Worm (Caenorhabditis elegans) whole organism, L4 larva: Measurements from ENCODE around the gene ttr-52.
A peak's percentile ranks its signal among the peaks of the same experiment; 100 is the strongest.

Experiments
- F37D6.2 ChIP-seq: sonication (generic microtip); optimal IDR thresholded peaks from 2 replicates; lab custom pipeline; 2016; ENCODE audit warnings: mild to moderate bottlenecking, missing genetic modification characterization, missing compliant biosample characterization
- F44E2.7 ChIP-seq: fragments of 200-800 bp; sonication (Bioruptor generic); IDR thresholded peaks from 2 replicates; pipeline ENCODE4 v2.1.2; 2022; ENCODE audit warnings: missing genetic modification characterization, missing compliant biosample characterization
- T20F7.1 ChIP-seq: fragments of 200-800 bp; sonication (Bioruptor generic); optimal IDR thresholded peaks from 2 replicates; lab custom pipeline; 2018; ENCODE audit warnings: mild to moderate bottlenecking, missing genetic modification characterization, missing compliant biosample characterization
- Y48G9A.11 ChIP-seq: fragments of 200-800 bp; sonication (Bioruptor generic); IDR thresholded peaks from 2 replicates; pipeline ENCODE4 v1.3.6; 2022; ENCODE audit warnings: missing genetic modification reagents, missing genetic modification characterization, missing compliant biosample characterization
- aly-2 ChIP-seq: sonication (generic microtip); optimal IDR thresholded peaks from 2 replicates; lab custom pipeline; 2018; ENCODE audit warnings: missing biosample characterization, missing genetic modification characterization
- ceh-20 ChIP-seq: fragments of 200-800 bp; sonication (Bioruptor generic); IDR thresholded peaks from 2 replicates; pipeline ENCODE4 v1.3.6; 2022; ENCODE audit warnings: missing genetic modification reagents, missing genetic modification characterization, missing compliant biosample characterization
- ceh-28 ChIP-seq: fragments of 150-350 bp; optimal IDR thresholded peaks from 2 replicates; lab custom pipeline; 2014; ENCODE audit warnings: missing biosample characterization, missing genetic modification reagents, missing genetic modification characterization
- ceh-32 ChIP-seq: sonication (generic microtip); optimal IDR thresholded peaks from 2 replicates; lab custom pipeline; 2016; ENCODE audit warnings: mild to moderate bottlenecking, missing genetic modification characterization, missing compliant biosample characterization; ENCODE audit not compliant: poor library complexity
- ceh-44 ChIP-seq: fragments of 200-800 bp; sonication (Bioruptor generic); IDR thresholded peaks from 2 replicates; pipeline ENCODE4 v1.3.6; 2022; ENCODE audit warnings: missing genetic modification reagents, missing genetic modification characterization, missing compliant biosample characterization
- ceh-62 ChIP-seq: sonication (generic microtip); optimal IDR thresholded peaks from 2 replicates; lab custom pipeline; 2017; ENCODE audit warnings: missing biosample characterization, missing genetic modification characterization
- ces-1 ChIP-seq: fragments of 150-350 bp; sonication (generic microtip); optimal IDR thresholded peaks from 4 replicates; lab custom pipeline; 2014; ENCODE audit warnings: missing biosample characterization, missing genetic modification reagents, missing genetic modification characterization
- daf-8 ChIP-seq: fragments of 200-800 bp; sonication (Bioruptor generic); IDR thresholded peaks from 2 replicates; pipeline ENCODE4 v1.3.6; 2022; ENCODE audit warnings: missing genetic modification characterization, missing compliant biosample characterization
- dmd-6 ChIP-seq: fragments of 200-800 bp; sonication (Bioruptor generic); IDR thresholded peaks from 2 replicates; pipeline ENCODE4 v1.3.6; 2022; ENCODE audit warnings: missing genetic modification reagents, missing genetic modification characterization, missing compliant biosample characterization
- dmd-8 ChIP-seq: fragments of 200-800 bp; sonication (Bioruptor generic); IDR thresholded peaks from 2 replicates; pipeline ENCODE4 v1.3.6; 2022; ENCODE audit warnings: missing genetic modification characterization, missing compliant biosample characterization
- dmd-9 ChIP-seq: fragments of 200-800 bp; sonication (Bioruptor generic); IDR thresholded peaks from 2 replicates; pipeline ENCODE4 v1.3.6; 2022; ENCODE audit warnings: missing genetic modification reagents, missing genetic modification characterization, missing compliant biosample characterization
- dpl-1 ChIP-seq: fragments of 150-350 bp; optimal IDR thresholded peaks from 2 replicates; lab custom pipeline; 2014; ENCODE audit warnings: missing biosample characterization, missing genetic modification reagents, missing genetic modification characterization
- dve-1 ChIP-seq: sonication (generic microtip); optimal IDR thresholded peaks from 2 replicates; lab custom pipeline; 2017; ENCODE audit warnings: antibody characterized with exemption, mild to moderate bottlenecking, missing genetic modification characterization, missing compliant biosample characterization; ENCODE audit not compliant: insufficient read depth
- egl-27 ChIP-seq: sonication (generic microtip); optimal IDR thresholded peaks from 3 replicates; lab custom pipeline; 2017; ENCODE audit warnings: missing biosample characterization, missing genetic modification reagents, missing genetic modification characterization
- egl-43 ChIP-seq: fragments of 200-800 bp; sonication (Bioruptor generic); IDR thresholded peaks from 2 replicates; pipeline ENCODE4 v1.3.6; 2022; ENCODE audit warnings: missing genetic modification reagents, missing genetic modification characterization, missing compliant biosample characterization
- fos-1 ChIP-seq: fragments of 150-350 bp; optimal IDR thresholded peaks from 2 replicates; lab custom pipeline; 2014; ENCODE audit warnings: missing biosample characterization, missing genetic modification characterization
- hlh-30 ChIP-seq: sonication (generic microtip); optimal IDR thresholded peaks from 2 replicates; lab custom pipeline; 2017; ENCODE audit warnings: antibody characterized with exemption, mild to moderate bottlenecking, missing genetic modification characterization, missing compliant biosample characterization; ENCODE audit not compliant: insufficient read depth
- jun-1 ChIP-seq: fragments of 150-350 bp; optimal IDR thresholded peaks from 2 replicates; lab custom pipeline; 2014; ENCODE audit warnings: missing biosample characterization, missing genetic modification reagents, missing genetic modification characterization
- lin-13 ChIP-seq: fragments of 150-350 bp; optimal IDR thresholded peaks from 2 replicates; lab custom pipeline; 2014; ENCODE audit warnings: missing biosample characterization, missing genetic modification reagents, missing genetic modification characterization
- lir-3 ChIP-seq: sonication (generic microtip); optimal IDR thresholded peaks from 2 replicates; lab custom pipeline; 2016; ENCODE audit warnings: mild to moderate bottlenecking, missing genetic modification characterization, missing compliant biosample characterization
- lsy-2 ChIP-seq, 2 experiments: fragments of 150-350 bp in 1 of 2; sonication (generic microtip) in 1 of 2; optimal IDR thresholded peaks; 2 replicates each; lab custom pipeline; 2014 to 2017; ENCODE audit warnings: missing biosample characterization in 2 of 2, missing genetic modification characterization in 2 of 2
- madf-5 ChIP-seq, 2 experiments: fragments of 200-800 bp; sonication (Bioruptor generic); IDR thresholded peaks; 2 replicates each; pipeline ENCODE4 v1.3.6; 2022; ENCODE audit warnings: missing compliant biosample characterization in 2 of 2, missing genetic modification characterization in 2 of 2
- mdl-1 ChIP-seq, 2 experiments: fragments of 150-350 bp in 1 of 2; sonication (generic microtip) in 1 of 2; optimal IDR thresholded peaks; 2 replicates each; lab custom pipeline; 2014 to 2017; ENCODE audit warnings: missing biosample characterization in 2 of 2, missing genetic modification characterization in 2 of 2
- mes-2 ChIP-seq: sonication (generic microtip); optimal IDR thresholded peaks from 2 replicates; lab custom pipeline; 2016; ENCODE audit warnings: missing genotype, mild to moderate bottlenecking, missing genetic modification characterization, missing compliant biosample characterization; ENCODE audit not compliant: poor library complexity, severe bottlenecking
- mxl-3 ChIP-seq: fragments of 200-800 bp; sonication (Bioruptor generic); optimal IDR thresholded peaks from 2 replicates; lab custom pipeline; 2018; ENCODE audit warnings: mild to moderate bottlenecking, missing genetic modification characterization, missing compliant biosample characterization
- nhr-10 ChIP-seq: fragments of 150-350 bp; optimal IDR thresholded peaks from 2 replicates; lab custom pipeline; 2014; ENCODE audit warnings: missing biosample characterization, missing genetic modification characterization
- nhr-11 ChIP-seq: fragments of 150-350 bp; optimal IDR thresholded peaks from 2 replicates; lab custom pipeline; 2014; ENCODE audit warnings: missing biosample characterization, missing genetic modification characterization
- nhr-111 ChIP-seq: fragments of 200-800 bp; sonication (Bioruptor generic); optimal IDR thresholded peaks from 2 replicates; lab custom pipeline; 2018; ENCODE audit warnings: mild to moderate bottlenecking, missing genetic modification characterization, missing compliant biosample characterization
- nhr-25 ChIP-seq: sonication (generic microtip); optimal IDR thresholded peaks from 2 replicates; lab custom pipeline; 2017; ENCODE audit warnings: missing genetic modification characterization, mild to moderate bottlenecking, missing compliant biosample characterization, antibody characterized with exemption, moderate library complexity, borderline replicate concordance; ENCODE audit not compliant: insufficient read depth
- nhr-28 ChIP-seq: fragments of 150-350 bp; optimal IDR thresholded peaks from 2 replicates; lab custom pipeline; 2014; ENCODE audit warnings: missing biosample characterization, missing genetic modification characterization
- nhr-48 ChIP-seq: sonication (generic microtip); optimal IDR thresholded peaks from 2 replicates; lab custom pipeline; 2016; ENCODE audit warnings: mild to moderate bottlenecking, missing genetic modification characterization, missing compliant biosample characterization
- nhr-6 ChIP-seq: fragments of 150-350 bp; optimal IDR thresholded peaks from 2 replicates; lab custom pipeline; 2014; ENCODE audit warnings: missing biosample characterization, missing genetic modification characterization
- nhr-77 ChIP-seq: fragments of 150-350 bp; optimal IDR thresholded peaks from 2 replicates; lab custom pipeline; 2014; ENCODE audit warnings: missing biosample characterization, missing genetic modification characterization
- pqm-1 ChIP-seq: sonication (generic microtip); optimal IDR thresholded peaks from 2 replicates; lab custom pipeline; 2017; ENCODE audit warnings: missing biosample characterization, missing genetic modification characterization
- rbr-2 ChIP-seq: sonication (generic microtip); optimal IDR thresholded peaks from 2 replicates; lab custom pipeline; 2016; ENCODE audit warnings: missing genotype, missing genetic modification characterization, missing compliant biosample characterization
- saeg-2 ChIP-seq: fragments of 200-800 bp; sonication (Bioruptor generic); IDR thresholded peaks from 2 replicates; pipeline ENCODE4 v1.3.6; 2022; ENCODE audit warnings: missing genetic modification reagents, missing genetic modification characterization, missing compliant biosample characterization
- sdz-12 ChIP-seq: fragments of 200-800 bp; sonication (Bioruptor generic); optimal IDR thresholded peaks from 2 replicates; lab custom pipeline; 2018; ENCODE audit warnings: mild to moderate bottlenecking, missing genetic modification characterization, missing compliant biosample characterization
- set-16 ChIP-seq: fragments of 200-800 bp; sonication (Bioruptor generic); IDR thresholded peaks from 2 replicates; pipeline ENCODE4 v1.3.6; 2022; ENCODE audit warnings: missing genetic modification reagents, missing genetic modification characterization, missing compliant biosample characterization
- spr-3 ChIP-seq: fragments of 200-800 bp; sonication (Bioruptor generic); optimal IDR thresholded peaks from 2 replicates; lab custom pipeline; 2018; ENCODE audit warnings: mild to moderate bottlenecking, missing genetic modification characterization, missing compliant biosample characterization
- unc-130 ChIP-seq: sonication (generic microtip); optimal IDR thresholded peaks from 2 replicates; lab custom pipeline; 2016; ENCODE audit warnings: missing genetic modification reagents, missing genetic modification characterization, missing compliant biosample characterization
- unc-39 ChIP-seq: sonication (generic microtip); optimal IDR thresholded peaks from 2 replicates; lab custom pipeline; 2017; ENCODE audit warnings: missing biosample characterization, missing genetic modification characterization
- unc-62 ChIP-seq, 3 experiments: fragments of 150-350 bp in 1 of 3; sonication (generic microtip); optimal IDR thresholded peaks in 2 of 3; peaks in 1 of 3; 1 replicate in 1 of 3; 2 replicates in 2 of 3; lab custom pipeline; 2014 to 2017; ENCODE audit warnings: missing biosample characterization in 3 of 3, missing genetic modification characterization in 3 of 3, missing genetic modification reagents in 3 of 3, missing genotype in 1 of 3
- vab-7 ChIP-seq: fragments of 200-800 bp; sonication (Bioruptor generic); IDR thresholded peaks from 2 replicates; pipeline ENCODE4 v1.3.6; 2022; ENCODE audit warnings: missing genetic modification reagents, missing genetic modification characterization, missing compliant biosample characterization

ttr-52 gene

DNA sequence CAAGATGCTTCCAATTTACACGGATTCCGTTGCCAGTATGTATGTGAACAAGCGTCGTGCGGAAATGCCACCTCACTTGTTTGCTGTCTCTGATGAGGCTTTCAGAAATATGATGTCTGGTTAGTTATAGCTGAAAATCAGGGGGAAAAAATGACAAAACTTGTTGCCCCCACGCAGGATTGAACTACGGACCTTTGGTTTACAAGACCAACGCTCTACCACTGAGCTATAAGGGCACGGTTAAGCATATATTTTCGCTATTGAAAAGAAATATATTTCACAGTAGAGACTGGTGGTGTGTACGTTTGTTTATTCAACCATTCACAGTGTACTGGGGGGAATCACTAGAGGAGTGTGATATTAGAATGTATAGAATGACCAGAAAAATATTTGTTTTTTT is 6.7 kb downstream of the ttr-52 start (continued):
- no peak for TF ChIP-seq ceh-32
- TF ChIP-seq nhr-111 (GFP tag; lab: Kevin White, UChicago) = no peak

DNA sequence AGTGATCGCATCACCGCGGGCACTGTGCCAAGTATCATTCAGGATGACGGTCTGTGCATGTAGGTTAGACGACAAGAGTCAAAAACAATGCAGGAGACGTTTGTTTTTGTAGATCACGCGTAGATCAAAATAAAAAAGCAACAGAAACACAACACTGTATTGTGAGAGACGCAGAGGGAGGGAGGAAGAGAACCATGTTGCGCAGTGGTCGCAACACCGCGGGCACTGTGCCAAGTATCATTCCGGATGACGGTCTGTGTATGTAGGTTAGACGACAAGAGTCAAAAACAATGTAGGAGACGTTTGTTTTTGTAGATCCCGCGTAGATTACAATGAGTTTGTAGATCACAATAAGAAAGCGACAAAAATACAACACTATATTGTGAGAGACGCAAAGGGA is 14.5 kb downstream of the ttr-52 start:
- TF ChIP-seq ceh-44 = no peak
- TF ChIP-seq ceh-28 (tag; lab: Kevin White, UChicago) = no peak
- TF ChIP-seq unc-39 (tag; lab: Kevin White, UChicago) = no peak
- TF ChIP-seq lir-3 (tag; lab: Kevin White, UChicago) = no peak
- TF ChIP-seq dve-1 (tag; lab: Kevin White, UChicago) = no peak
- no peak for TF ChIP-seq madf-5 (GFP tag; IDR thresholded peaks at IDR 0.05; lab: Robert Waterston, UW)
- no peak for TF ChIP-seq dmd-8 (GFP tag; lab: Robert Waterston, UW)

DNA sequence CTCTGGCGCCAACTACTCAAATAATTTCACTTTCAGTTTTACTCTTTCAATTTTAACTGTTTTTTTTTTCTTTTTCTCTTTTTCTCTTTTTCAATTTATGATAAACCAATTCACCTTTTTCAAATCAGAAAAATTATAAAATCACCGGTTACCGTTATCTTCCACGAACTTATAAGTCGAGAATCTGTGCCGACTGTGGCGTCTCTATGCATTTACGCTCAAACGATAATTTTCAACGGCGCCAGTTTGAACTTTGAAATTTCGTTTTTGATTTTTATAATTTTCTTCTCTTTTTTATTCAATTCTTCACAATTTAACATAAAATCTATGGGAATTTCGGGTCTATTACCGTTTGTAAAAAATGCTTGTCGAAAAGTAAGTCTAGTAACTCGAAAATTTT is 18.9 kb downstream of the ttr-52 start, which contains the start of gene exo-1:
TSS of gene exo-1 (plus strand) at position 101 of the 400 bp plus-strand sequence.
- TF ChIP-seq ceh-20 (GFP tag; lab: Robert Waterston, UW) (no peak), saeg-2 (GFP tag; lab: Robert Waterston, UW) (no peak), hlh-30 (tag; lab: Kevin White, UChicago) (peak; percentile 54), vab-7 (GFP tag; lab: Robert Waterston, UW) (peak; percentile 28; the same call in 1 of the 2 replicates), unc-62 (GFP tag; optimal IDR thresholded peaks at IDR 0.05 in 1 of 2; lab: Kevin White, UChicago) (no peak), unc-62 (tag; optimal IDR thresholded peaks at IDR 0.05; lab: Kevin White, UChicago) (no peak), mes-2 (tag; lab: Kevin White, UChicago) (peak; percentile 96), lsy-2 (tag; optimal IDR thresholded peaks at IDR 0.05; lab: Kevin White, UChicago) (peak in 1 of 2 experiments; percentile 87), nhr-25 (tag; lab: Kevin White, UChicago) (no peak), pqm-1 (tag; lab: Kevin White, UChicago) (peak; percentile 52), dmd-8 (GFP tag; lab: Robert Waterston, UW) (no peak), daf-8 (no peak), ces-1 (GFP tag; lab: Kevin White, UChicago) (no peak), nhr-48 (tag; lab: Kevin White, UChicago) (no peak), T20F7.1 (no peak), Y48G9A.11 (no peak), F44E2.7 (GFP tag; lab: Robert Waterston, UW) (no peak), nhr-6 (tag; lab: Kevin White, UChicago) (peak; percentile 74), set-16 (GFP tag; lab: Robert Waterston, UW) (no peak), mxl-3 (GFP tag; lab: Kevin White, UChicago) (no peak), egl-27 (tag; lab: Kevin White, UChicago) (no peak), jun-1 (tag; lab: Kevin White, UChicago) (no peak), F37D6.2 (no peak), dpl-1 (GFP tag; lab: Kevin White, UChicago) (peak; percentile 86), unc-130 (GFP tag; lab: Kevin White, UChicago) (peak; percentile 87), nhr-77 (tag; lab: Kevin White, UChicago) (peak; percentile 94), nhr-28 (tag; lab: Kevin White, UChicago) (peak; percentile 82), dmd-6 (GFP tag; lab: Robert Waterston, UW) (no peak; the same call in 1 of the 2 replicates), nhr-10 (tag; lab: Kevin White, UChicago) (no peak), aly-2 (tag; lab: Kevin White, UChicago) (no peak), spr-3 (no peak), rbr-2 (tag; lab: Kevin White, UChicago) (no peak), ceh-44 (0 out of 2 replicates have a peak, but pooled peaks have one; percentile 29), nhr-11 (tag; lab: Kevin White, UChicago) (peak; percentile 51), lin-13 (peak; percentile 25), ceh-62 (tag; lab: Kevin White, UChicago) (no peak), madf-5 (GFP tag; IDR thresholded peaks at IDR 0.05; lab: Robert Waterston, UW) (no peak), egl-43 (GFP tag; lab: Robert Waterston, UW) (no peak), dmd-9 (GFP tag; lab: Robert Waterston, UW) (no peak), fos-1 (tag; lab: Kevin White, UChicago) (no peak), mdl-1 (tag; optimal IDR thresholded peaks at IDR 0.05; lab: Kevin White, UChicago) (peak in 1 of 2 experiments; percentile 24), sdz-12 (GFP tag; lab: Kevin White, UChicago) (no peak)
